Fruit fly (Drosophila melanogaster): ENCODE data around the gene CG34428.

DNA sequence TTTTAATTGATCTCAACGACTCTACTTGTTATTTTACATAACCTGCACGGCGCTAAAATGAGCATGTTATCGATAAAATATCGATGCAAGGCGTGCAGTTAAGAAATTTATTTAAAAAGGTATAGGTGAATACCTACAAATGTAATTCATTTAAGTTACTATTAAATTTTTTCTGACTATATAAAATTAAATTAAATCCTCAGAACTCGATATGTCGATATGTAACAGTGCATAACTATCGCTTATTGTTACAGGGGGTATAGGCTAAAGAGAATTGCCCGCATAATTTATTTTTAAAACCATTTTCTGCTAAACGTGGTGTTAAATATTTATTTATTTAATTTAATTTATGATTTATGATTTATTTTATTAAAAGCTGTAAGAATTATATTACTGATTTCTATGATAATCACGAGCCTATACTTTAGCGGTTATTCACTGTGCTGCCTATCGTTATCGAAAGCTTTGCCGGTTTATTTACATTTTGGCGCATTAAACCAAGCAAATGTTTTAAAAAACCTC, 43.7 kb upstream of the CG34428 start, which contains the start of the genes mRpL20 and Icmt:
- TF ChIP-seq usp (GFP tag; optimal IDR thresholded peaks at IDR 0.05) (no peak), psq (optimal IDR thresholded peaks at IDR 0.05) (no peak), pan (optimal IDR thresholded peaks at IDR 0.05) (no peak), CG8478 (optimal IDR thresholded peaks at IDR 0.05) (no peak), Dll (optimal IDR thresholded peaks at IDR 0.05) (no peak), EcR (GFP tag; optimal IDR thresholded peaks at IDR 0.05) (no peak)
